Worm (Caenorhabditis elegans) whole organism, L2 larva: ENCODE results near the gene F55F3.4.

Experiments used
- aly-2 ChIP-seq: fragments of 150-350 bp; optimal IDR thresholded peaks from 2 replicates; lab custom pipeline; 2014; ENCODE audit warnings: missing biosample characterization, missing genetic modification characterization
- lin-13 ChIP-seq: fragments of 150-350 bp; optimal IDR thresholded peaks from 2 replicates; lab custom pipeline; 2014; ENCODE audit warnings: missing biosample characterization, missing genetic modification reagents, missing genetic modification characterization
- nhr-77 ChIP-seq: fragments of 150-350 bp; optimal IDR thresholded peaks from 2 replicates; lab custom pipeline; 2014; ENCODE audit warnings: missing biosample characterization, missing genetic modification characterization
- skn-1 ChIP-seq: sonication (generic microtip); optimal IDR thresholded peaks from 2 replicates; lab custom pipeline; 2017; ENCODE audit warnings: missing biosample characterization, missing genetic modification characterization
- unc-55 ChIP-seq: fragments of 150-350 bp; sonication (generic microtip); optimal IDR thresholded peaks from 3 replicates; lab custom pipeline; 2014; ENCODE audit warnings: missing biosample characterization, missing genetic modification reagents, missing genetic modification characterization
- ztf-4 ChIP-seq: fragments of 150-350 bp; optimal IDR thresholded peaks from 2 replicates; lab custom pipeline; 2014; ENCODE audit warnings: missing biosample characterization, missing genetic modification characterization

DNA sequence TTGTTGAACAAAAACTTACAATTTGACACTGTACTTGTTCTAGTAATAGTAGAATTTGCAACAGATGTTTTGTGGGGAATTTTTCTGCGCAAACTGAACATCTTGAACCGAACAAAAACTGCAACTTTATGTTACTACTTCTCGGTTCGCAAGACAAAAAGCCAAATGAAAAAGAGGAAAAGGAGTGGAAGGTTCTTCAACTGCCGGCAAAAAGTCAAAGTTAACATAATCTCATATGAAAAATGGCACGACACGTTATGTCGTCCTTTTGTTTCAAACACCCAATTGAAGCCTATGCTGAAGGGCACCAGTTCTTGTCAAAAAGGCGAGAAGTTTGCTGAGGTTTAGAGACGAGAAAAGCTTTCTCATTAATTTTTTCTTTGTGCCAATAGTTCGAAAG is 38.1 kb downstream of the F55F3.4 start, which contains the start of gene twk-23:
- no peak for TF ChIP-seq lin-13 (GFP tag; lab: Kevin White, UChicago)
- TF ChIP-seq nhr-77 = no peak
- TF ChIP-seq ztf-4 = no peak
- no peak for TF ChIP-seq unc-55
- TF ChIP-seq aly-2 (tag; lab: Kevin White, UChicago) = no peak
- no peak for TF ChIP-seq skn-1 (tag; lab: Kevin White, UChicago)
